Worm (Caenorhabditis elegans): ENCODE data around the gene T26C12.3.

DNA sequence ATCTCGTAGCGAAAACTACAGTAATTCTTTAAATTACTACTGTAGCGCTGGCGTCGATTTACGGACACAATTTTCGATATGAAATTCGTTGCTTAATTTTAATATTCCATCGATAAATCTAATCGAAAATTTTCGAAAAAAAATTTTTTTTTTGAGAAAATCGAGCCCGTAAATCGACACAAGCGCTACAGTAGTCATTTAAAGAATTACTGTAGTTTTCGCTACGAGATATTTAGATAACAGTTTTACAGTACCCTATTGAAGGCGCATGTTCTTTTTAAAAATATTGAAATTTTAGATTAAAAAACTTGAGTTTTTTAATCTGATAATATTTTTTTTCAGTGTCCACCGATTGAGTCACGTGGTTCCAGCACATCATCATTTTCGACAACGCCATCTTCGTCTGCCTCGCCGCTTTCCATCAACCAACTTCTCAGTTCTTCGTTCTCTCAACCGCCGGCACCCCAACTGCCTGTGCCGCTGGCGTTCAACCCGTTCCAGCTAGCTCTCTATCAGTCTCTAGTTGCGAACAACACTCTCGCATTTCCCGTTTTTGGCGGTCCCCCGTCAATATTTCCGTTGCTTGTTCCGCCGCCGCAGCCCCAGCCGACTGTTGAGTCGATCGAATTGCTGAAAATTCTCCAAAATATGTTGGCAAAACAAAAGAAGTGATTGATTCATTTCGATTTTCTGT lies 20.8 kb upstream of the T26C12.3 start:
- TF ChIP-seq ztf-11 (tag; optimal IDR thresholded peaks at IDR 0.05), result no peak
- no peak for TF ChIP-seq nhr-76 (tag; optimal IDR thresholded peaks at IDR 0.05)
- no peak for TF ChIP-seq lin-39 (tag; optimal IDR thresholded peaks at IDR 0.05)
- no peak for TF ChIP-seq nhr-28 (tag; optimal IDR thresholded peaks at IDR 0.05)
- no peak for TF ChIP-seq zag-1 (tag; optimal IDR thresholded peaks at IDR 0.05)
- no peak for TF ChIP-seq unc-39 (tag; optimal IDR thresholded peaks at IDR 0.05)
- TF ChIP-seq unc-62 (GFP tag; optimal IDR thresholded peaks at IDR 0.05), result no peak
- TF ChIP-seq nfya-1 (tag; optimal IDR thresholded peaks at IDR 0.05; ENCODE audit: insufficient read depth), result no peak
- no peak for TF ChIP-seq tbx-2 (tag; optimal IDR thresholded peaks at IDR 0.05)
- TF ChIP-seq ceh-82 (tag; optimal IDR thresholded peaks at IDR 0.05), result no peak

Data from whole organism, L3 larva.